Fruit fly (Drosophila melanogaster) whole organism, embryonic: ENCODE data around the gene opa.

ENCODE experiments used
- Ada2b ChIP-seq: fragments of 200-800 bp; sonication (Bioruptor generic); IDR thresholded peaks from 2 replicates; pipeline ENCODE4 v1.3.6; 2022; ENCODE audit warnings: missing biosample characterization, missing genetic modification characterization
- Aef1 ChIP-seq: fragments of 200-800 bp; sonication (Bioruptor generic); IDR thresholded peaks from 3 replicates; pipeline ENCODE4 v1.3.6; 2022; ENCODE audit warnings: missing biosample characterization, missing genetic modification characterization
- Atf6 ChIP-seq: fragments of 200-800 bp; sonication (Bioruptor generic); IDR thresholded peaks from 2 replicates; pipeline ENCODE4 v1.3.6; 2022; ENCODE audit warnings: missing biosample characterization, missing genetic modification characterization
- BEAF-32 ChIP-seq: fragments of 200-800 bp; sonication (Bioruptor generic); optimal IDR thresholded peaks from 3 replicates; lab custom pipeline; 2017; ENCODE audit warnings: missing biosample characterization, missing genetic modification characterization, mild to moderate bottlenecking, moderate library complexity, missing genetic modification reagents
- BtbVII ChIP-seq: fragments of 200-800 bp; sonication (Bioruptor generic); optimal IDR thresholded peaks from 3 replicates; lab custom pipeline; 2017; ENCODE audit warnings: missing biosample characterization, mild to moderate bottlenecking, missing genetic modification characterization
- CG10267 ChIP-seq: fragments of 200-800 bp; sonication (Bioruptor generic); optimal IDR thresholded peaks from 2 replicates; lab custom pipeline; 2018; ENCODE audit warnings: missing biosample characterization, mild to moderate bottlenecking, missing genetic modification characterization, moderate library complexity
- CG10543 ChIP-seq: fragments of 200-800 bp; sonication (Bioruptor generic); optimal IDR thresholded peaks from 3 replicates; lab custom pipeline; 2017; ENCODE audit warnings: missing biosample characterization, mild to moderate bottlenecking, missing genetic modification characterization, moderate library complexity
- CG11456 ChIP-seq: fragments of 200-800 bp; sonication (Bioruptor generic); IDR thresholded peaks from 3 replicates; pipeline ENCODE4 v1.3.6; 2022; ENCODE audit warnings: missing biosample characterization, missing genetic modification characterization
- CG13424 ChIP-seq: fragments of 200-800 bp; sonication (Bioruptor generic); optimal IDR thresholded peaks from 2 replicates; lab custom pipeline; 2019; ENCODE audit warnings: missing biosample characterization, mild to moderate bottlenecking, missing genetic modification characterization, moderate library complexity
- CG16863 ChIP-seq: fragments of 200-800 bp; sonication (Bioruptor generic); optimal IDR thresholded peaks from 3 replicates; lab custom pipeline; 2016; ENCODE audit warnings: missing biosample characterization, missing genetic modification characterization
- CG18011 ChIP-seq: fragments of 200-800 bp; sonication (Bioruptor generic); optimal IDR thresholded peaks from 2 replicates; lab custom pipeline; 2017; ENCODE audit warnings: missing biosample characterization, missing genetic modification characterization, mild to moderate bottlenecking, moderate library complexity, missing genotype
- CG1832 ChIP-seq: fragments of 200-800 bp; sonication (Bioruptor generic); optimal IDR thresholded peaks from 2 replicates; lab custom pipeline; 2017; ENCODE audit warnings: missing biosample characterization, mild to moderate bottlenecking, missing genetic modification characterization, inconsistent platforms
- CG2712 ChIP-seq: fragments of 200-800 bp; optimal IDR thresholded peaks from 3 replicates; lab custom pipeline; 2019; ENCODE audit warnings: missing biosample characterization, mild to moderate bottlenecking, missing genetic modification characterization, moderate library complexity
- CG2875 ChIP-seq: fragments of 200-800 bp; sonication (Bioruptor generic); optimal IDR thresholded peaks from 2 replicates; lab custom pipeline; 2017; ENCODE audit warnings: missing biosample characterization, mild to moderate bottlenecking, missing genetic modification characterization, missing genetic modification reagents
- CG3407 ChIP-seq: fragments of 200-800 bp; sonication (Bioruptor generic); optimal IDR thresholded peaks from 2 replicates; lab custom pipeline; 2018; ENCODE audit warnings: missing biosample characterization, mild to moderate bottlenecking, missing genetic modification characterization
- CG4360 ChIP-seq: fragments of 200-800 bp; sonication (Bioruptor generic); IDR thresholded peaks from 2 replicates; pipeline ENCODE4 v1.3.6; 2022; ENCODE audit warnings: missing biosample characterization, missing genetic modification characterization
- CG6791 ChIP-seq: fragments of 200-800 bp; sonication (Bioruptor generic); IDR thresholded peaks from 3 replicates; pipeline ENCODE4 v1.3.6; 2022; ENCODE audit warnings: missing biosample characterization, missing genetic modification characterization; ENCODE audit not compliant: partially characterized antibody
- CG9876 ChIP-seq: fragments of 200-800 bp; sonication (Bioruptor generic); optimal IDR thresholded peaks from 2 replicates; lab custom pipeline; 2016; ENCODE audit warnings: missing biosample characterization, missing genetic modification characterization
- Dbx ChIP-seq: fragments of 200-800 bp; sonication (Bioruptor generic); IDR thresholded peaks from 3 replicates; pipeline ENCODE4 v1.3.6; 2022; ENCODE audit warnings: missing biosample characterization, missing genetic modification characterization
- Deaf1 ChIP-seq: fragments of 200-800 bp; optimal IDR thresholded peaks from 3 replicates; lab custom pipeline; 2019; ENCODE audit warnings: missing biosample characterization, mild to moderate bottlenecking, missing genetic modification characterization, moderate library complexity
- ERR ChIP-seq: fragments of 200-800 bp; sonication (Bioruptor generic); optimal IDR thresholded peaks from 2 replicates; lab custom pipeline; 2016; ENCODE audit warnings: missing biosample characterization, missing genetic modification characterization
- HLH54F ChIP-seq: fragments of 200-800 bp; sonication (Bioruptor generic); optimal IDR thresholded peaks from 3 replicates; lab custom pipeline; 2016; ENCODE audit warnings: missing biosample characterization, missing genetic modification characterization
- Hsf ChIP-seq: fragments of 200-800 bp; sonication (Bioruptor generic); optimal IDR thresholded peaks from 3 replicates; lab custom pipeline; 2016; ENCODE audit warnings: missing biosample characterization, missing genetic modification characterization
- Rfx ChIP-seq: fragments of 200-800 bp; sonication (Bioruptor generic); IDR thresholded peaks from 2 replicates; pipeline ENCODE4 v1.3.6; 2022; ENCODE audit warnings: missing biosample characterization, missing genetic modification characterization
- amos ChIP-seq: fragments of 200-800 bp; sonication (Bioruptor generic); IDR thresholded peaks from 2 replicates; pipeline ENCODE4 v1.3.6; 2022; ENCODE audit warnings: missing biosample characterization, missing genetic modification characterization; ENCODE audit not compliant: partially characterized antibody
- ash1 ChIP-seq: fragments of 200-800 bp; sonication (Bioruptor generic); optimal IDR thresholded peaks from 2 replicates; lab custom pipeline; 2018; ENCODE audit warnings: missing biosample characterization, mild to moderate bottlenecking, missing genetic modification characterization
- cato ChIP-seq: fragments of 200-800 bp; sonication (Bioruptor generic); optimal IDR thresholded peaks from 2 replicates; lab custom pipeline; 2016; ENCODE audit warnings: missing biosample characterization, missing genetic modification characterization, borderline replicate concordance
- cg ChIP-seq: fragments of 200-800 bp; sonication (Bioruptor generic); optimal IDR thresholded peaks from 3 replicates; lab custom pipeline; 2019; ENCODE audit warnings: missing biosample characterization, mild to moderate bottlenecking, missing genetic modification characterization, moderate library complexity
- chinmo ChIP-seq: fragments of 200-800 bp; sonication (Bioruptor generic); IDR thresholded peaks from 4 replicates; pipeline ENCODE4 v1.3.6; 2022; ENCODE audit warnings: missing biosample characterization, missing genetic modification characterization; ENCODE audit not compliant: partially characterized antibody
- croc ChIP-seq: fragments of 200-800 bp; sonication (Bioruptor generic); conservative IDR thresholded peaks from 3 replicates; pipeline ENCODE4 v1.3.6; 2022; ENCODE audit warnings: missing biosample characterization, missing genetic modification characterization
- crol ChIP-seq: fragments of 200-800 bp; sonication (Bioruptor generic); IDR thresholded peaks from 2 replicates; pipeline ENCODE4 v1.3.6; 2022; ENCODE audit warnings: missing biosample characterization, missing genetic modification characterization
- cwo ChIP-seq: fragments of 200-800 bp; sonication (Bioruptor generic); optimal IDR thresholded peaks from 3 replicates; lab custom pipeline; 2017; ENCODE audit warnings: missing biosample characterization, missing genetic modification characterization, mild to moderate bottlenecking, moderate library complexity, missing genetic modification reagents
- esg ChIP-seq: fragments of 200-800 bp; sonication (Bioruptor generic); conservative IDR thresholded peaks from 2 replicates; pipeline ENCODE4 v1.3.6; 2022; ENCODE audit warnings: missing biosample characterization, missing genetic modification characterization
- gem ChIP-seq: fragments of 200-800 bp; sonication (Bioruptor generic); optimal IDR thresholded peaks from 2 replicates; lab custom pipeline; 2019; ENCODE audit warnings: missing biosample characterization, mild to moderate bottlenecking, missing genetic modification characterization, moderate library complexity
- h ChIP-seq: fragments of >200 bp; optimal IDR thresholded peaks from 2 replicates; lab custom pipeline; 2017
- inv ChIP-seq: fragments of 200-800 bp; sonication (Bioruptor generic); IDR thresholded peaks from 2 replicates; pipeline ENCODE4 v1.3.6; 2022; ENCODE audit warnings: missing biosample characterization, missing genetic modification characterization; ENCODE audit not compliant: partially characterized antibody
- lbe ChIP-seq: fragments of 200-800 bp; sonication (Bioruptor generic); optimal IDR thresholded peaks from 2 replicates; lab custom pipeline; 2016; ENCODE audit warnings: missing biosample characterization, mild to moderate bottlenecking, missing genetic modification characterization
- mirr ChIP-seq: fragments of 200-800 bp; sonication (Bioruptor generic); optimal IDR thresholded peaks from 3 replicates; lab custom pipeline; 2018; ENCODE audit warnings: missing biosample characterization, mild to moderate bottlenecking, missing genetic modification characterization
- nerfin-1 ChIP-seq: fragments of 200-800 bp; sonication (Bioruptor generic); optimal IDR thresholded peaks from 3 replicates; lab custom pipeline; 2019; ENCODE audit warnings: missing biosample characterization, mild to moderate bottlenecking, missing genetic modification characterization, moderate library complexity
- onecut ChIP-seq: fragments of 200-800 bp; sonication (Bioruptor generic); IDR thresholded peaks from 2 replicates; pipeline ENCODE4 v1.3.6; 2022; ENCODE audit warnings: missing biosample characterization, missing genetic modification characterization
- otp ChIP-seq: fragments of 200-800 bp; sonication (Bioruptor generic); IDR thresholded peaks from 3 replicates; pipeline ENCODE4, ENCODE4 v1.3.6; 2022; ENCODE audit warnings: missing biosample characterization, missing genetic modification characterization
- pfk ChIP-seq: fragments of 200-800 bp; sonication (Bioruptor generic); optimal IDR thresholded peaks from 2 replicates; lab custom pipeline; 2018; ENCODE audit warnings: missing biosample characterization, mild to moderate bottlenecking, missing genetic modification characterization, moderate library complexity
- repo ChIP-seq: fragments of 200-800 bp; sonication (Bioruptor generic); optimal IDR thresholded peaks from 2 replicates; lab custom pipeline; 2016; ENCODE audit warnings: missing biosample characterization, missing genetic modification characterization
- rib ChIP-seq: fragments of 200-800 bp; sonication (Bioruptor generic); IDR thresholded peaks from 2 replicates; pipeline ENCODE4 v1.3.6; 2022; ENCODE audit warnings: missing biosample characterization, missing genetic modification characterization
- scrt ChIP-seq: fragments of 200-800 bp; sonication (Bioruptor generic); optimal IDR thresholded peaks from 2 replicates; lab custom pipeline; 2018; ENCODE audit warnings: missing biosample characterization, mild to moderate bottlenecking, missing genetic modification characterization, moderate library complexity
- shn ChIP-seq: fragments of 200-800 bp; sonication (Bioruptor generic); optimal IDR thresholded peaks from 3 replicates; lab custom pipeline; 2016; ENCODE audit warnings: missing biosample characterization, missing genetic modification characterization
- tup ChIP-seq: fragments of 200-800 bp; sonication (Bioruptor generic); optimal IDR thresholded peaks from 2 replicates; lab custom pipeline; 2016; ENCODE audit warnings: missing biosample characterization, mild to moderate bottlenecking, missing genetic modification characterization, moderate library complexity
- twi ChIP-seq: fragments of 200-800 bp; optimal IDR thresholded peaks from 2 replicates; lab custom pipeline; 2019; ENCODE audit warnings: missing biosample characterization, mild to moderate bottlenecking, missing genetic modification characterization, moderate library complexity
- vfl ChIP-seq: fragments of 200-800 bp; sonication (Bioruptor generic); optimal IDR thresholded peaks from 2 replicates; lab custom pipeline; 2016; ENCODE audit warnings: missing biosample characterization, missing genetic modification characterization

The opa gene

DNA sequence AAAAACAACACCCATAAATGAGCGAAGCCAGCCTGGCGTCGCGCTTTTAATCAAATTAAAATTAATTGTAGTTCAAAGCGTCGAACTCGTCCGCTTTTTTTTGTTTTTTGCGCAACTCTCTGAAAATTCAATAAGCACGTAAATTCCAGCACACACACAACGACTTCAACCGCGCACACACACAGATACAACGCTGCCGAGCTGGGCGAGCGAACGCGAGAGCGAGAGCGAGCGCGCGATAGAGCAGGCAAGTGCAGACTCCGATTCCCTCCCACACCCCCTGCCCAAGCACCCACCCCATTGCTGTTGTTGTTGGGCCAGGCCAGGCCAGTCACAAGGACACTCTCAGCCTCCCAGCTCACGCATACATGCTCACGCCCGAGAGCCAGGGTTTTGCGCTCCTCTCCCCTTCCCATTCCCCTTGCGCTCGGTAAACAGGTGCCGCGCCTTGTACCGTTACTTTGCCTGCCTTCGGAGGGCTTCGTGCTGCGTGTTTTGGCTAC, 58.3 kb downstream of the opa start (continued):
- no peak for TF ChIP-seq croc (GFP tag; lab: Robert Waterston, UW)
- peak; percentile 96 for TF ChIP-seq cg
- TF ChIP-seq CG18011 (GFP tag; lab: Kevin White, UChicago) = no peak
- no peak; the same call in 1 of the 2 replicates for TF ChIP-seq inv (GFP tag; lab: Robert Waterston, UW)
- TF ChIP-seq CG1832 (GFP tag; lab: Kevin White, UChicago) = peak; percentile 82
- TF ChIP-seq cwo (GFP tag; lab: Kevin White, UChicago) = peak; percentile 13
- TF ChIP-seq CG2712 (tag; lab: Kevin White, UChicago) = no peak
- TF ChIP-seq CG10543 = peak; percentile 51
- TF ChIP-seq shn = no peak
- peak; percentile 39; the same call in 1 of the 2 replicates for TF ChIP-seq amos (GFP tag; lab: Robert Waterston, UW)
- TF ChIP-seq lbe (GFP tag; lab: Kevin White, UChicago) = peak; percentile 7
- 0 out of 3 replicates have a peak, but pooled peaks have one; percentile 29 for TF ChIP-seq otp
- TF ChIP-seq CG6791 = peak; percentile 38; the same call in 1 of the 3 replicates
- no peak for TF ChIP-seq twi
- peak; percentile 90 for TF ChIP-seq Deaf1 (tag; lab: Kevin White, UChicago)
- TF ChIP-seq ERR = no peak
- no peak for TF ChIP-seq HLH54F (GFP tag; lab: Kevin White, UChicago)
- TF ChIP-seq crol = peak; percentile 98
- peak; percentile 69 for TF ChIP-seq ash1 (GFP tag; lab: Kevin White, UChicago)
- no peak for TF ChIP-seq tup (GFP tag; lab: Kevin White, UChicago)
- 0 out of 2 replicates have a peak, but pooled peaks have one; percentile 4 for TF ChIP-seq Ada2b (GFP tag; lab: Robert Waterston, UW)
- peak; percentile 6 for TF ChIP-seq BtbVII (GFP tag; lab: Kevin White, UChicago)
- no peak for TF ChIP-seq onecut (GFP tag; lab: Robert Waterston, UW)
- TF ChIP-seq scrt (GFP tag; lab: Kevin White, UChicago) = peak; percentile 20
- no peak for TF ChIP-seq cato
- TF ChIP-seq Dbx = peak; percentile 39; the same call in 1 of the 3 replicates
- TF ChIP-seq CG11456 (GFP tag; lab: Robert Waterston, UW) = 0 out of 3 replicates have a peak, but pooled peaks have one; percentile 48
- peak; percentile 98 for TF ChIP-seq nerfin-1
- peak; percentile 23; the same call in 1 of the 2 replicates for TF ChIP-seq Rfx (GFP tag; lab: Robert Waterston, UW)
- peak; percentile 51; the same call in 2 of the 3 replicates for TF ChIP-seq Aef1
- peak; percentile 70; the same call in 1 of the 4 replicates for TF ChIP-seq chinmo
- TF ChIP-seq BEAF-32 (GFP tag; lab: Kevin White, UChicago) = no peak
- TF ChIP-seq mirr (GFP tag; lab: Kevin White, UChicago) = peak; percentile 52
- no peak for TF ChIP-seq CG16863 (GFP tag; lab: Kevin White, UChicago)
- TF ChIP-seq CG2875 = no peak
- no peak for TF ChIP-seq repo
- peak; percentile 92 for TF ChIP-seq CG4360
- no peak for TF ChIP-seq CG10267 (tag; lab: Kevin White, UChicago)
- TF ChIP-seq vfl = no peak
- no peak for TF ChIP-seq CG9876 (GFP tag; lab: Kevin White, UChicago)
- TF ChIP-seq CG13424 (tag; lab: Kevin White, UChicago) = no peak
- 0 out of 2 replicates have a peak, but pooled peaks have one; percentile 12 for TF ChIP-seq esg (GFP tag; lab: Robert Waterston, UW)
- TF ChIP-seq rib = peak; percentile 32; the same call in 1 of the 2 replicates
- no peak for TF ChIP-seq Hsf
- TF ChIP-seq Atf6 (GFP tag; lab: Robert Waterston, UW) = 0 out of 2 replicates have a peak, but pooled peaks have one; percentile 9
- TF ChIP-seq CG3407 = no peak
- no peak for TF ChIP-seq pfk
- TF ChIP-seq h = no peak
- no peak for TF ChIP-seq gem (tag; lab: Kevin White, UChicago)
